Fruit fly (Drosophila melanogaster) whole organism, prepupa: ENCODE measurements around the gene sphinx1.

Experiments used
- CG11762 ChIP-seq: fragments of 200-800 bp; sonication (Bioruptor generic); optimal IDR thresholded peaks from 3 replicates; lab custom pipeline; 2016; ENCODE audit warnings: missing biosample characterization, missing genetic modification characterization; ENCODE audit not compliant: insufficient read depth
- dac ChIP-seq: fragments of 200-800 bp; sonication (Bioruptor generic); optimal IDR thresholded peaks from 2 replicates; lab custom pipeline; 2017; ENCODE audit warnings: missing biosample characterization, mild to moderate bottlenecking, missing genetic modification characterization

DNA sequence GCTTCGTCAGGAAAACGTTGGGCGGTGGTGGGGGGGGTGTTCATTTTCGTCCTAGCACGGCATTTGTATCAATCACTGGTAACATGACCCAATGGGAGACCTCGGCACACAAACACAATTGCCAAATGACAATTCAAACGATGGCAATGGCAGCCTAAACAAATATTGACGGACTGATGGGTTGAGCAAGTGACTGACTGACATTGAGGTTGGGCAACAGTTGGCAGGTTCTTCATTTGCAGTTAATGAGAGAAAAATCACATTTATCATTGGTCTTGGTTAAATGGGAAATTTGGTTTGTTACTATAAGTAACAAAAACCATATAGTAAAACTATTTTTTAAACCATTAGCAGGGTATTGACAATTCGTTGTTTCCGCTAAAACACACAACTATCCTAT, 9.9 kb upstream of the sphinx1 start:
- no peak for TF ChIP-seq CG11762 (GFP tag; lab: Kevin White, UChicago)
- no peak for TF ChIP-seq dac
